Worm (Caenorhabditis elegans): ENCODE data around the gene K06A4.7.

K06A4.7 gene

DNA sequence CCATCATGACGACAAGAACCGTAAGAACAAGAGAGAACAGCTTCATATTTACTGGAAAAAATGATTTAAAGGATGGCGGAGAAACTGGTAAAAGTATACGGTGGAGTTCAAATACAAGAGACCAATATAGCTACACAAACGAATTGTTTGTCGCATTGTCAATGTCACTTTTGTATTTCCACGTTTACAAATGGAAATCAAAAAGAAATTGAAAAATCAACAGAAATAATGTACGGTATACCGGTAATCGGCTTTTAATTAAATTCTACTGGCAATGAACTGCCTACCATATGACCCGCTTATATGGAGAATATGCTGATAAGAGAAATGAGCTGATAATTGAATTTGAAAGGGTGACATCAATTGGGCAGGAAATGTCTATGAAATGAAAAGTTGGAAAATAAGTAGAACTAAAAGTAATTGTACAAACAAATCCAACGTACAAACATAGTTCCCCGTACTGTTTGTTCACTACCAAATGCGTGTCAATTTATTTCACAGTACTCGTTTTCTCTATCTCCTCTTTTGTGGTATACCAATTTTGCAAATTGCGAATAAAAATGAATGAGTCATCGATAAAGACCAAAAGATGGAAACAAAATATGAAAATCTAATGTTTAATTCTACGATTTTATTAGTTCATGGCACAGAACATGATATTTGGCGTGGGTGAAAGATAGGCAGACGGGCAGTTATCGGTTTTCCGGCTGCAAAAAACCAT is at the start of gene K06A4.7:
TSS of gene K06A4.7 (minus strand) at position 51 of the 721 bp plus-strand sequence.
- TF ChIP-seq tra-4 (tag; optimal IDR thresholded peaks at IDR 0.05), result no peak

DNA sequence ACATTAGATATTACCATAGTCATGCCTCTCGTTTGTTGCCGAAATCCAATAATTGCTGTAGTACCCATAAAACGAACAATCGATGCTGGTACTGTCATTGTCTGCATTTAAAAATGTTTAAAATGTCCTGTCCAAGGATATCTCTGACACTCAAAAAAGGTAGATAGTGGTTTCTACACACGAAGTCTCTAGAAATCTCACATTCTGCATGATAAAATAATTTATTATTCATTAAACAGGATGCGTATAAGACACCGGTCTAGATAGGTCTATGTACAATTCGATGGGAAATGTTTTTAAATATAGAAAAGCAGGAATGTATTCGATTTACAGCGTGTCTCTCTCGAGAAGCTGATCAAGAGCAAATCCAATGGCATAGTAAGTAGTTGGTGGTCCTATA is 48.3 kb upstream of the K06A4.7 start, which contains the start of gene C50F4.12:
TSS of gene C50F4.12 (minus strand) at position 101 of the 400 bp plus-strand sequence.
- TF ChIP-seq ceh-13 (GFP tag; optimal IDR thresholded peaks at IDR 0.05) (no peak), aly-1 (tag; optimal IDR thresholded peaks at IDR 0.05) (no peak), tra-4 (tag; optimal IDR thresholded peaks at IDR 0.05) (no peak), ceh-36 (tag; optimal IDR thresholded peaks at IDR 0.05) (no peak), tbx-11 (GFP tag; IDR thresholded peaks at IDR 0.05) (no peak), hnd-1 (tag; optimal IDR thresholded peaks at IDR 0.05) (no peak), hmbx-1 (tag; optimal IDR thresholded peaks at IDR 0.05) (no peak), flt-1 (GFP tag; IDR thresholded peaks at IDR 0.05) (no peak), sea-1 (GFP tag; conservative IDR thresholded peaks at IDR 0.05) (no peak)

DNA sequence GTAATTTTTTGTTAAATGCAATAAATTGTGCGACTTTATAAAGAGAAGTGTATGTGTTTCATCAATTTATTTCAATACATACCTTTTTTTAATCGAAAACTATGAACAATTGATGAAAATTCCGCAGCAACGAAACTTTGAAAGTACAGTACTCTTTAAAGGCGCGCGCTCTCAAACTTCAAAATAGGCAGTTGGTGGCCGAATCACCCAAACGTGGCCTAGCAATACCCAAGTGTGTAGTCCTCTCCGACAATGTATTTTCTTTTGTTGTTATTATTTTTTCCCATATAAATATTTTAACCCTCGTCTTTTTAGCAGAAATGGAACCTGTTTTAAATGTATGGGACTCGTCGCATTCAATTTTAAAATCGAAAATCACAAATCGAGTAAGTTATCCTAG is 45.2 kb upstream of the K06A4.7 start, which contains the start of gene C50F4.4:
TSS of gene C50F4.4 (plus strand) at position 267 of the 400 bp plus-strand sequence.
- no peak for TF ChIP-seq ceh-36 (tag; optimal IDR thresholded peaks at IDR 0.05)
- TF ChIP-seq ets-7 (tag; optimal IDR thresholded peaks at IDR 0.05), result no peak
- TF ChIP-seq flt-1 (GFP tag; IDR thresholded peaks at IDR 0.05), result no peak
- TF ChIP-seq ceh-13 (GFP tag; optimal IDR thresholded peaks at IDR 0.05), result no peak
- no peak for TF ChIP-seq ama-1 (optimal IDR thresholded peaks at IDR 0.05)
- TF ChIP-seq pes-1 (GFP tag; IDR thresholded peaks at IDR 0.05), result no peak
- no peak for TF ChIP-seq tbx-11 (GFP tag; IDR thresholded peaks at IDR 0.05)
- no peak for TF ChIP-seq hmbx-1 (tag; optimal IDR thresholded peaks at IDR 0.05)
- no peak for TF ChIP-seq hnd-1 (tag; optimal IDR thresholded peaks at IDR 0.05)
- TF ChIP-seq sea-1 (GFP tag; conservative IDR thresholded peaks at IDR 0.05), result no peak
- TF ChIP-seq F13C5.2 (tag; optimal IDR thresholded peaks at IDR 0.05), result no peak
- no peak for TF ChIP-seq aly-1 (tag; optimal IDR thresholded peaks at IDR 0.05)
- TF ChIP-seq tbx-37 (GFP tag; conservative IDR thresholded peaks at IDR 0.05), result no peak
- TF ChIP-seq tra-4 (tag; optimal IDR thresholded peaks at IDR 0.05), result no peak
- no peak for TF ChIP-seq B0310.2 (tag; optimal IDR thresholded peaks at IDR 0.05)
- no peak for TF ChIP-seq hmg-4 (GFP tag; optimal IDR thresholded peaks at IDR 0.05)
- no peak for TF ChIP-seq scrt-1 (GFP tag; IDR thresholded peaks at IDR 0.05)

DNA sequence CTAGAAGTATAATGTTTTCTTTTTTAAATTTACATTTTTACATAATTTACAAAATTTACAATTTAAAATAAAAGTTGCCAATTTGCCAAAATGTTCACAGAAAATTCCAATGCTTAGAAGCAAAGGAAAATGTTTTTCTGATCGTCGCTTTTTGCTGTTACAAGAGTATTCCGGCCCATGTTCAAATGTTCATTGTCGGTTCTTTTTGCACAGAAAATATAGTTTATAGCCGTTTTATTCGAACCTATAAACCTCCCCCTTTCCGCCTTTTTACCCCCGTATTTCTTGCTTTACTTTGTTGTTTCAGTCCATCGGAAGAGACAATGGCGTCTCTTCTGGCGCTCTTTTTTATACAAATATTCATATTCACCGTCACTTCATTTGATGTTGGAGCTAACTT is 43.3 kb upstream of the K06A4.7 start, which contains the start of gene tag-329:
TSS of gene tag-329 (plus strand) at position 301 of the 400 bp plus-strand sequence.
- TF ChIP-seq hmg-4 (GFP tag; optimal IDR thresholded peaks at IDR 0.05), result no peak
- TF ChIP-seq sea-1 (GFP tag; conservative IDR thresholded peaks at IDR 0.05), result no peak
- no peak for TF ChIP-seq tbx-37 (GFP tag; conservative IDR thresholded peaks at IDR 0.05)
- TF ChIP-seq pes-1 (GFP tag; IDR thresholded peaks at IDR 0.05), result no peak

DNA sequence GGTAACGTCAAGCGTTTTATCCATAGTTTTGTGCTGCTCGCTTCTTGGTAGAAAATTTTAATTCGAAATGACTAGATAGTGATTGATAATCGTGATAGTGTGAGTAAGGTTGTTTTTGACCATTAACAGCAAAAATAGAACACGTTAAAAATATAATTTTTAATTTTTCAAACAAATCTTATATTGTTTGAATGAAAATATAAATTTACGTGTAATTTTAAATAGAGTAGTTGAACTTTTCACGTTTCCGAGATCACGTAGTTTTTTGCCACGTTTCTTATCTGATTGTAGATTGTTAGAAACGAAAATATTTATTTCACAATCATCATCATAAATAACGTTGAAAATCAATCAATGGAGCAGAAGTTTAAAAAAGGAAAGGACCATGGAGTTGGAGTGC is 40.2 kb upstream of the K06A4.7 start, which contains the start of the genes C50F4.10 and pfk-1.2:
TSS of gene C50F4.10 (minus strand) at position 101 of the 400 bp plus-strand sequence.
TSS of gene pfk-1.2 (plus strand) at position 325 of the 400 bp plus-strand sequence.
- TF ChIP-seq hmg-4 (GFP tag; optimal IDR thresholded peaks at IDR 0.05) (no peak), tbx-37 (GFP tag; conservative IDR thresholded peaks at IDR 0.05) (no peak), tra-4 (tag; optimal IDR thresholded peaks at IDR 0.05) (no peak), tbx-11 (GFP tag; IDR thresholded peaks at IDR 0.05) (no peak), B0310.2 (tag; optimal IDR thresholded peaks at IDR 0.05) (no peak), ceh-13 (GFP tag; optimal IDR thresholded peaks at IDR 0.05) (no peak), ceh-36 (tag; optimal IDR thresholded peaks at IDR 0.05) (no peak), F13C5.2 (tag; optimal IDR thresholded peaks at IDR 0.05) (no peak), hnd-1 (tag; optimal IDR thresholded peaks at IDR 0.05) (no peak), pes-1 (GFP tag; IDR thresholded peaks at IDR 0.05) (no peak), aly-1 (tag; optimal IDR thresholded peaks at IDR 0.05) (no peak), flt-1 (GFP tag; IDR thresholded peaks at IDR 0.05) (no peak), sea-1 (GFP tag; conservative IDR thresholded peaks at IDR 0.05) (no peak), ets-7 (tag; optimal IDR thresholded peaks at IDR 0.05) (no peak), hmbx-1 (tag; optimal IDR thresholded peaks at IDR 0.05) (no peak), scrt-1 (GFP tag; IDR thresholded peaks at IDR 0.05) (no peak), ama-1 (optimal IDR thresholded peaks at IDR 0.05) (no peak)

DNA sequence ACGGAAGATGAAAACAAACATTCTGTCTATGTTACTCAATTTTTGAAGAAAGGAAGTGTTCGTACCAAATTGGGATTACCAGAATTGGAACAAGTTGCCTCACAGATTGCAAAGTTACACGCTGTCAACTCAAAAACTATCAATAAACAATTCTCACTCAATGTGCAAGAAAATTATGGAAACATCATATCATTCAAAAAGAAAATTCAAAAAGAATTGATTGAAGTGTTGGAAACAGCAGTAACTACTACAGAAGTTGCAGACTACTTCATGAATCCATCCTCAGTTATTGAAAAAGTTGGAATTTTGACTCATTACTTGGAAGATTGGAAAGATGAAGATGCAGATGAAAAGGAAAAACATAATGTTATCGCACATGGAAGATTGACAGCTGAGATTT is 36.7 kb upstream of the K06A4.7 start:
- TF ChIP-seq ama-1 (optimal IDR thresholded peaks at IDR 0.05) (no peak), ceh-13 (GFP tag; optimal IDR thresholded peaks at IDR 0.05) (no peak), ceh-36 (tag; optimal IDR thresholded peaks at IDR 0.05) (no peak), aly-1 (tag; optimal IDR thresholded peaks at IDR 0.05) (no peak), tra-4 (tag; optimal IDR thresholded peaks at IDR 0.05) (no peak), hmg-4 (GFP tag; optimal IDR thresholded peaks at IDR 0.05) (no peak), B0310.2 (tag; optimal IDR thresholded peaks at IDR 0.05) (no peak), scrt-1 (GFP tag; IDR thresholded peaks at IDR 0.05) (no peak), F13C5.2 (tag; optimal IDR thresholded peaks at IDR 0.05) (no peak), tbx-11 (GFP tag; IDR thresholded peaks at IDR 0.05) (no peak), hnd-1 (tag; optimal IDR thresholded peaks at IDR 0.05) (no peak), tbx-37 (GFP tag; conservative IDR thresholded peaks at IDR 0.05) (no peak), hmbx-1 (tag; optimal IDR thresholded peaks at IDR 0.05) (no peak), flt-1 (GFP tag; IDR thresholded peaks at IDR 0.05) (no peak)

DNA sequence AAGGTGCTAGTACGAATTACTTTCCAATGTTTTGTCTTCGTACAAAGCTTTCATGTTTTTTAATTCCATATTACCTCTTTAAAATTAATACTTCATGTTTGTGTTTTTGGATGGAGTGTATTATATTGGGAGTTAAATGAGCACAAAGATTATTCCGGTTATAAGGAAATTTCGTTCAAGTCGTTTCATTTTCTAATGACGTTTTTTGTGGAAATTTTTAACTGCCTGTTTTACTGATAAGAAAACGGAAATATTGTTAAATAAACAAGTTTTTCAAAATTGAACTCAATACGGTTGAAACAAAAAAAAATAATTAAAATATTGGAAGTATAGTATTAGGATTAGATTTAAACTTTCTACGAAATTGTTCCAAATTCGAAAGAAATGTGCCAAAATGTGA is 36.0 kb upstream of the K06A4.7 start:
- TF ChIP-seq sea-1 (GFP tag; conservative IDR thresholded peaks at IDR 0.05) (no peak), F13C5.2 (tag; optimal IDR thresholded peaks at IDR 0.05) (no peak), B0310.2 (tag; optimal IDR thresholded peaks at IDR 0.05) (no peak), hmg-4 (GFP tag; optimal IDR thresholded peaks at IDR 0.05) (no peak), tra-4 (tag; optimal IDR thresholded peaks at IDR 0.05) (no peak), ama-1 (optimal IDR thresholded peaks at IDR 0.05) (no peak), tbx-37 (GFP tag; conservative IDR thresholded peaks at IDR 0.05) (no peak), ceh-36 (tag; optimal IDR thresholded peaks at IDR 0.05) (no peak)

All from whole organism, early embryonic.